Worm (Caenorhabditis elegans) whole organism, L4 larva: ENCODE data around the gene srj-26.

Source experiments
- F37D6.2 ChIP-seq: sonication (generic microtip); optimal IDR thresholded peaks from 2 replicates; lab custom pipeline; 2016; ENCODE audit warnings: mild to moderate bottlenecking, missing genetic modification characterization, missing compliant biosample characterization
- F44E2.7 ChIP-seq: fragments of 200-800 bp; sonication (Bioruptor generic); IDR thresholded peaks from 2 replicates; pipeline ENCODE4 v2.1.2; 2022; ENCODE audit warnings: missing genetic modification characterization, missing compliant biosample characterization
- aha-1 ChIP-seq: fragments of 150-350 bp; peaks from one replicate; lab custom pipeline; 2014; ENCODE audit warnings: missing biosample characterization, missing genetic modification characterization
- arid-1 ChIP-seq: fragments of 200-800 bp; sonication (Bioruptor generic); conservative IDR thresholded peaks from 2 replicates; pipeline ENCODE4 v1.3.6; 2022; ENCODE audit warnings: missing genetic modification reagents, missing genetic modification characterization, missing compliant biosample characterization
- ceh-28 ChIP-seq: fragments of 150-350 bp; optimal IDR thresholded peaks from 2 replicates; lab custom pipeline; 2014; ENCODE audit warnings: missing biosample characterization, missing genetic modification reagents, missing genetic modification characterization
- ceh-82 ChIP-seq: sonication (generic microtip); optimal IDR thresholded peaks from 2 replicates; lab custom pipeline; 2017; ENCODE audit warnings: missing biosample characterization, missing genetic modification characterization
- daf-12 ChIP-seq: fragments of 150-350 bp; optimal IDR thresholded peaks from 2 replicates; lab custom pipeline; 2014; ENCODE audit warnings: missing biosample characterization, missing genetic modification reagents, missing genetic modification characterization
- dpl-1 ChIP-seq: fragments of 150-350 bp; optimal IDR thresholded peaks from 2 replicates; lab custom pipeline; 2014; ENCODE audit warnings: missing biosample characterization, missing genetic modification reagents, missing genetic modification characterization
- fkh-10 ChIP-seq: fragments of 150-350 bp; optimal IDR thresholded peaks from 2 replicates; lab custom pipeline; 2014; ENCODE audit warnings: missing biosample characterization, missing genetic modification reagents, missing genetic modification characterization
- hlh-11 ChIP-seq: fragments of 200-800 bp; sonication (Bioruptor generic); optimal IDR thresholded peaks from 2 replicates; lab custom pipeline; 2018; ENCODE audit warnings: mild to moderate bottlenecking, missing genetic modification characterization, missing compliant biosample characterization
- hlh-30 ChIP-seq: sonication (generic microtip); optimal IDR thresholded peaks from 2 replicates; lab custom pipeline; 2017; ENCODE audit warnings: antibody characterized with exemption, mild to moderate bottlenecking, missing genetic modification characterization, missing compliant biosample characterization; ENCODE audit not compliant: insufficient read depth
- jun-1 ChIP-seq: fragments of 150-350 bp; optimal IDR thresholded peaks from 2 replicates; lab custom pipeline; 2014; ENCODE audit warnings: missing biosample characterization, missing genetic modification reagents, missing genetic modification characterization
- madf-5 ChIP-seq, 2 experiments: fragments of 200-800 bp; sonication (Bioruptor generic); IDR thresholded peaks; 2 replicates each; pipeline ENCODE4 v1.3.6; 2022; ENCODE audit warnings: missing compliant biosample characterization in 2 of 2, missing genetic modification characterization in 2 of 2
- madf-9 ChIP-seq: fragments of 200-800 bp; sonication (Bioruptor generic); conservative IDR thresholded peaks from 2 replicates; pipeline ENCODE4 v1.3.6; 2022; ENCODE audit warnings: missing genetic modification reagents, missing genetic modification characterization, missing compliant biosample characterization
- nhr-25 ChIP-seq: sonication (generic microtip); optimal IDR thresholded peaks from 2 replicates; lab custom pipeline; 2017; ENCODE audit warnings: missing genetic modification characterization, mild to moderate bottlenecking, missing compliant biosample characterization, antibody characterized with exemption, moderate library complexity, borderline replicate concordance; ENCODE audit not compliant: insufficient read depth
- nhr-77 ChIP-seq: fragments of 150-350 bp; optimal IDR thresholded peaks from 2 replicates; lab custom pipeline; 2014; ENCODE audit warnings: missing biosample characterization, missing genetic modification characterization
- tra-1 ChIP-seq: fragments of 200-800 bp; sonication (Bioruptor generic); IDR thresholded peaks from 2 replicates; pipeline ENCODE4 v1.3.6; 2022; ENCODE audit warnings: missing genetic modification reagents, missing genetic modification characterization, missing compliant biosample characterization
- zfp-3 ChIP-seq: fragments of 200-800 bp; sonication (Bioruptor generic); conservative IDR thresholded peaks from 2 replicates; pipeline ENCODE4 v1.3.6; 2022; ENCODE audit warnings: missing genetic modification reagents, missing genetic modification characterization, missing compliant biosample characterization
- zip-11 ChIP-seq: fragments of 200-800 bp; sonication (Bioruptor generic); IDR thresholded peaks from 2 replicates; pipeline ENCODE4 v1.3.6; 2022; ENCODE audit warnings: missing genetic modification characterization, missing compliant biosample characterization
- ztf-7 ChIP-seq: fragments of 150-350 bp; optimal IDR thresholded peaks from 2 replicates; lab custom pipeline; 2014; ENCODE audit warnings: missing biosample characterization, missing genetic modification characterization

srj-26 gene

DNA sequence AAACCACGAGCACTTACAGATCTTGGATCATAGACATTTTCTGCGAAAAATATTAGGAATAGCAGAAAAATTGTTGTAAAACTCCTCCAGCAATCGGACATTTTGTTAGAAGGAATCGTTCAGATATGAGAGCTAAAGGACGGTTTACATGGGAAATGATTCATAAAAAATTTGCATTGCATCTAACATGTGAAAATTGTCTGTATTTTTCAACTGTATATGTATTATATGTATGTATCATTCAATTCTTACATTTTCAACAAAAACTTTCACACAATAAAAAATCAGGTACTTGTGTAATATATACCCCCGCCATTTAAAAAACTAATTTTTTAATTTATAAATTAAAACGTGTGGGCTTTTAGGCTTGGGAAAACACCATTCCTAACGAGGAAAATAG, 47.2 kb downstream of the srj-26 start, which contains the start of gene ZK228.13:
Gene ZK228.13 (minus strand): TSS at position 101 of the 400 bp plus-strand sequence.
- TF ChIP-seq ceh-28 (no peak), daf-12 (tag; lab: Kevin White, UChicago) (no peak), hlh-30 (tag; lab: Kevin White, UChicago) (no peak), tra-1 (no peak), arid-1 (GFP tag; lab: Robert Waterston, UW) (no peak), fkh-10 (GFP tag; lab: Kevin White, UChicago) (no peak), madf-9 (GFP tag; lab: Robert Waterston, UW) (no peak), zip-11 (no peak), madf-5 (GFP tag; IDR thresholded peaks at IDR 0.05; lab: Robert Waterston, UW) (no peak), hlh-11 (no peak), dpl-1 (GFP tag; lab: Kevin White, UChicago) (no peak), nhr-77 (no peak), F37D6.2 (tag; lab: Kevin White, UChicago) (no peak), F44E2.7 (GFP tag; lab: Robert Waterston, UW) (no peak), aha-1 (tag; lab: Kevin White, UChicago) (no peak), jun-1 (no peak), ceh-82 (no peak), nhr-25 (tag; lab: Kevin White, UChicago) (no peak), ztf-7 (tag; lab: Kevin White, UChicago) (no peak), zfp-3 (no peak)
